Worm (Caenorhabditis elegans) whole organism, L3 larva: ENCODE data around the gene plc-4.

Source experiments
- R02D3.7 ChIP-seq: fragments of 150-350 bp; optimal IDR thresholded peaks from 2 replicates; lab custom pipeline; 2014; ENCODE audit warnings: missing biosample characterization, missing genetic modification characterization
- ZK546.5 ChIP-seq: sonication (generic microtip); optimal IDR thresholded peaks from 2 replicates; lab custom pipeline; 2017; ENCODE audit warnings: missing biosample characterization, missing genetic modification characterization
- aly-2 ChIP-seq: fragments of 150-350 bp; optimal IDR thresholded peaks from 2 replicates; lab custom pipeline; 2014; ENCODE audit warnings: missing biosample characterization, missing genetic modification characterization
- ama-1 ChIP-seq: fragments of 150-350 bp; optimal IDR thresholded peaks from 2 replicates; lab custom pipeline; 2018
- ceh-16 ChIP-seq: sonication (generic microtip); optimal IDR thresholded peaks from 2 replicates; lab custom pipeline; 2017; ENCODE audit warnings: missing biosample characterization, missing genetic modification characterization
- ceh-28 ChIP-seq: fragments of 150-350 bp; optimal IDR thresholded peaks from 2 replicates; lab custom pipeline; 2014; ENCODE audit warnings: missing biosample characterization, missing genetic modification reagents, missing genetic modification characterization
- ceh-82 ChIP-seq: fragments of 150-350 bp; optimal IDR thresholded peaks from 2 replicates; lab custom pipeline; 2014; ENCODE audit warnings: missing biosample characterization, missing genetic modification characterization
- ceh-9 ChIP-seq: sonication (generic microtip); optimal IDR thresholded peaks from 2 replicates; lab custom pipeline; 2018; ENCODE audit warnings: missing biosample characterization, missing genetic modification characterization
- daf-12 ChIP-seq: fragments of 150-350 bp; optimal IDR thresholded peaks from 2 replicates; lab custom pipeline; 2014; ENCODE audit warnings: missing biosample characterization, missing genetic modification reagents, missing genetic modification characterization
- egl-27 ChIP-seq: sonication (generic microtip); optimal IDR thresholded peaks from 4 replicates; lab custom pipeline; 2017; ENCODE audit warnings: missing biosample characterization, missing genetic modification reagents, missing genetic modification characterization
- egl-5 ChIP-seq: fragments of 150-350 bp; optimal IDR thresholded peaks from 2 replicates; lab custom pipeline; 2017; ENCODE audit warnings: missing biosample characterization, missing genetic modification reagents, missing genetic modification characterization, inconsistent platforms
- elt-1 ChIP-seq: fragments of 150-350 bp; optimal IDR thresholded peaks from 2 replicates; lab custom pipeline; 2014; ENCODE audit warnings: missing biosample characterization, missing genetic modification characterization
- elt-2 ChIP-seq: sonication (generic microtip); optimal IDR thresholded peaks from 2 replicates; lab custom pipeline; 2016; ENCODE audit warnings: missing genetic modification reagents, mild to moderate bottlenecking, missing genetic modification characterization, missing compliant biosample characterization
- elt-3 ChIP-seq, 3 experiments: fragments of 150-350 bp in 1 of 3; sonication (generic microtip) in 2 of 3; optimal IDR thresholded peaks; 2 replicates in 2 of 3; 4 replicates in 1 of 3; lab custom pipeline; 2014 to 2017; ENCODE audit warnings: missing biosample characterization in 3 of 3, missing genetic modification characterization in 3 of 3
- eor-1 ChIP-seq, 2 experiments: fragments of 150-350 bp; optimal IDR thresholded peaks; 2 replicates each; lab custom pipeline; 2014 to 2018; ENCODE audit warnings: missing biosample characterization in 2 of 2, missing genetic modification characterization in 2 of 2
- fkh-10 ChIP-seq: sonication (generic microtip); optimal IDR thresholded peaks from 2 replicates; lab custom pipeline; 2017; ENCODE audit warnings: missing biosample characterization, missing genetic modification reagents, missing genetic modification characterization
- fkh-2 ChIP-seq: fragments of 150-350 bp; optimal IDR thresholded peaks from 2 replicates; lab custom pipeline; 2014; ENCODE audit warnings: missing biosample characterization, missing genetic modification reagents, missing genetic modification characterization
- fos-1 ChIP-seq: fragments of 150-350 bp; optimal IDR thresholded peaks from 2 replicates; lab custom pipeline; 2014; ENCODE audit warnings: missing biosample characterization, missing genetic modification characterization
- hmg-11 ChIP-seq: sonication (generic microtip); optimal IDR thresholded peaks from 2 replicates; lab custom pipeline; 2016; ENCODE audit warnings: missing genetic modification characterization, missing compliant biosample characterization
- jun-1 ChIP-seq: fragments of 150-350 bp; optimal IDR thresholded peaks from 2 replicates; lab custom pipeline; 2014; ENCODE audit warnings: missing biosample characterization, missing genetic modification reagents, missing genetic modification characterization
- lin-15B ChIP-seq: fragments of 150-350 bp; optimal IDR thresholded peaks from 2 replicates; lab custom pipeline; 2014; ENCODE audit warnings: missing biosample characterization, missing genetic modification characterization
- lin-39 ChIP-seq: fragments of 150-350 bp; optimal IDR thresholded peaks from 2 replicates; lab custom pipeline; 2018; ENCODE audit warnings: missing biosample characterization, missing genetic modification reagents, missing genetic modification characterization
- lsy-12 ChIP-seq: sonication (generic microtip); optimal IDR thresholded peaks from 2 replicates; lab custom pipeline; 2016; ENCODE audit warnings: mild to moderate bottlenecking, missing genetic modification characterization, missing compliant biosample characterization
- mdl-1 ChIP-seq: fragments of 150-350 bp; optimal IDR thresholded peaks from 2 replicates; lab custom pipeline; 2014; ENCODE audit warnings: missing biosample characterization, missing genetic modification characterization
- mml-1 ChIP-seq: fragments of 150-350 bp; sonication (generic microtip); optimal IDR thresholded peaks from 3 replicates; lab custom pipeline; 2014; ENCODE audit warnings: missing biosample characterization, missing genetic modification characterization
- nfya-1 ChIP-seq: sonication (generic microtip); optimal IDR thresholded peaks from 2 replicates; lab custom pipeline; 2017; ENCODE audit warnings: missing genetic modification characterization, mild to moderate bottlenecking, missing compliant biosample characterization, antibody characterized with exemption, moderate library complexity; ENCODE audit not compliant: insufficient read depth
- nhr-11 ChIP-seq: fragments of 150-350 bp; optimal IDR thresholded peaks from 2 replicates; lab custom pipeline; 2014; ENCODE audit warnings: missing biosample characterization, missing genetic modification characterization
- nhr-12 ChIP-seq: fragments of 150-350 bp; optimal IDR thresholded peaks from 2 replicates; lab custom pipeline; 2014; ENCODE audit warnings: missing biosample characterization, missing genetic modification characterization
- nhr-23 ChIP-seq: fragments of 150-350 bp; optimal IDR thresholded peaks from 2 replicates; lab custom pipeline; 2014; ENCODE audit warnings: missing biosample characterization, missing genetic modification reagents, missing genetic modification characterization
- nhr-237 ChIP-seq: fragments of 150-350 bp; optimal IDR thresholded peaks from 2 replicates; lab custom pipeline; 2014; ENCODE audit warnings: missing biosample characterization, missing genetic modification characterization
- nhr-25 ChIP-seq: sonication (generic microtip); optimal IDR thresholded peaks from 2 replicates; lab custom pipeline; 2017; ENCODE audit warnings: missing biosample characterization, missing genetic modification characterization
- nhr-28 ChIP-seq: fragments of 150-350 bp; optimal IDR thresholded peaks from 2 replicates; lab custom pipeline; 2014; ENCODE audit warnings: missing biosample characterization, missing genetic modification characterization
- nhr-43 ChIP-seq: sonication (generic microtip); optimal IDR thresholded peaks from 2 replicates; lab custom pipeline; 2016; ENCODE audit warnings: mild to moderate bottlenecking, missing genetic modification characterization, missing compliant biosample characterization; ENCODE audit not compliant: poor library complexity, severe bottlenecking
- nhr-67 ChIP-seq: fragments of 150-350 bp; optimal IDR thresholded peaks from 2 replicates; lab custom pipeline; 2014; ENCODE audit warnings: missing biosample characterization, missing genetic modification characterization
- nhr-76 ChIP-seq: fragments of 150-350 bp; sonication (generic microtip); optimal IDR thresholded peaks from 5 replicates; lab custom pipeline; 2014; ENCODE audit warnings: missing biosample characterization, missing genetic modification characterization
- nhr-77 ChIP-seq: fragments of 150-350 bp; optimal IDR thresholded peaks from 2 replicates; lab custom pipeline; 2014; ENCODE audit warnings: missing biosample characterization, missing genetic modification characterization
- pha-4 ChIP-seq: fragments of 150-350 bp; optimal IDR thresholded peaks from 2 replicates; lab custom pipeline; 2014; ENCODE audit warnings: missing biosample characterization, missing genetic modification reagents, missing genetic modification characterization
- pqm-1 ChIP-seq: fragments of 150-350 bp; optimal IDR thresholded peaks from 2 replicates; lab custom pipeline; 2017; ENCODE audit warnings: missing biosample characterization, missing genetic modification characterization, inconsistent platforms
- sea-2 ChIP-seq: fragments of 150-350 bp; sonication (generic microtip); optimal IDR thresholded peaks from 4 replicates; lab custom pipeline; 2014; ENCODE audit warnings: missing biosample characterization, missing genetic modification reagents, missing genetic modification characterization
- skn-1 ChIP-seq: fragments of 150-350 bp; optimal IDR thresholded peaks from 2 replicates; lab custom pipeline; 2014; ENCODE audit warnings: missing biosample characterization, missing genetic modification characterization
- snpc-4 ChIP-seq: fragments of 150-350 bp; optimal IDR thresholded peaks from 2 replicates; lab custom pipeline; 2014; ENCODE audit warnings: missing biosample characterization, missing genetic modification characterization
- tbx-2 ChIP-seq: sonication (generic microtip); optimal IDR thresholded peaks from 2 replicates; lab custom pipeline; 2016; ENCODE audit warnings: mild to moderate bottlenecking, missing genetic modification characterization, missing compliant biosample characterization
- unc-39 ChIP-seq: sonication (generic microtip); optimal IDR thresholded peaks from 4 replicates; lab custom pipeline; 2017; ENCODE audit warnings: missing biosample characterization, missing genetic modification characterization
- unc-62 ChIP-seq: fragments of 150-350 bp; sonication (generic microtip); optimal IDR thresholded peaks from 4 replicates; lab custom pipeline; 2014; ENCODE audit warnings: missing biosample characterization, missing genetic modification reagents, missing genetic modification characterization
- zag-1 ChIP-seq: fragments of 150-350 bp; optimal IDR thresholded peaks from 2 replicates; lab custom pipeline; 2014; ENCODE audit warnings: missing biosample characterization, missing genetic modification characterization
- ztf-11 ChIP-seq: fragments of 150-350 bp; optimal IDR thresholded peaks from 2 replicates; lab custom pipeline; 2014; ENCODE audit warnings: missing biosample characterization, missing genetic modification characterization
- ztf-4 ChIP-seq: fragments of 150-350 bp; optimal IDR thresholded peaks from 2 replicates; lab custom pipeline; 2014; ENCODE audit warnings: missing biosample characterization, missing genetic modification characterization

The plc-4 gene

DNA sequence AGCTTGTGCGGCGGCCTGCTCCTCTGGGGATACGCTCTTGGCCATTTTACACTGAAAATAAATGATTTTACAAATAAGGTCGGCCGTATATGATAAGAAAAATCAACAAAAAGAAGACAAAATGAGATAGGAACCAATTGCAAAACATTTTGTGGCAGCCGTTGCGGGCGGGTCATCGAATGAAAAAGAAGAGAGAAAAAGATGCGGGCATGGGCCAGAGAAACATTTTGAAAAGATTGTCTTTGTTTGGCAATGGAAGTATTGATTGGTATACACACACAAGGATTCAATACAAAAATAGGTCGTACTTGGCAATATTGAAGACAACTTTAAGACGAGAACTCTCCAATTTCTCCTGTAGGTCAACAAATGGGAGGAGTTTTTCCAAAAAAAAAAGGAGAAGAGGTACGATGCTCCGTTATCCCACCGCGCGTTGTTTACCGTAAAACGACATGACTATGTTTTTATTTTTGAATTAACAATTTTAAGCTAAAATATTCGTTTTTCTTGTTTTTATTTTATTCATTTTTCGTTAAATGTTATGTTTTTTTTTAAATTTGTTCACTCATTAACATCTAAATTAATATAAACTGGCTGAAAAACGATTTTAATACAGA, at the start of gene plc-4, which contains the start of gene R05G6.4:
Gene plc-4 (minus strand): TSS at position 51 of the 617 bp plus-strand sequence.
Gene R05G6.4 (plus strand): TSS at position 617 of the 617 bp plus-strand sequence.
- no peak for TF ChIP-seq ztf-11 (tag; lab: Kevin White, UChicago)
- TF ChIP-seq nhr-76 (tag; lab: Kevin White, UChicago), result no peak
- TF ChIP-seq egl-5 (tag; lab: Kevin White, UChicago), result no peak
- no peak for TF ChIP-seq elt-3 (tag; optimal IDR thresholded peaks at IDR 0.05; lab: Kevin White, UChicago)
- TF ChIP-seq R02D3.7 (tag; lab: Kevin White, UChicago), result peak; percentile 88
- no peak for TF ChIP-seq sea-2
- TF ChIP-seq elt-1 (tag; lab: Kevin White, UChicago), result no peak
- TF ChIP-seq ZK546.5 (tag; lab: Kevin White, UChicago), result no peak
- TF ChIP-seq hmg-11 (tag; lab: Kevin White, UChicago), result peak; percentile 10
- peak; percentile 79 for TF ChIP-seq pha-4 (tag; lab: Kevin White, UChicago)
- no peak for TF ChIP-seq elt-2 (tag; lab: Kevin White, UChicago)
- TF ChIP-seq nhr-67 (tag; lab: Kevin White, UChicago), result no peak
- TF ChIP-seq nfya-1 (tag; lab: Kevin White, UChicago), result peak; percentile 71
- TF ChIP-seq unc-62 (GFP tag; lab: Kevin White, UChicago), result no peak
- TF ChIP-seq fkh-10 (GFP tag; lab: Kevin White, UChicago), result no peak
- no peak for TF ChIP-seq mml-1
- TF ChIP-seq ama-1 (lab: Kevin White, UChicago), result no peak
- no peak for TF ChIP-seq ceh-16 (tag; lab: Kevin White, UChicago)
- TF ChIP-seq nhr-43 (tag; lab: Kevin White, UChicago), result no peak
- TF ChIP-seq fkh-2, result no peak
- no peak for TF ChIP-seq skn-1
- TF ChIP-seq mdl-1 (tag; lab: Kevin White, UChicago), result no peak
- peak; percentile 6 for TF ChIP-seq lin-39
- no peak for TF ChIP-seq jun-1 (tag; lab: Kevin White, UChicago)
- TF ChIP-seq fos-1 (tag; lab: Kevin White, UChicago), result no peak
- TF ChIP-seq ztf-4 (tag; lab: Kevin White, UChicago), result no peak
- TF ChIP-seq nhr-237 (tag; lab: Kevin White, UChicago), result no peak
- no peak for TF ChIP-seq egl-27 (tag; lab: Kevin White, UChicago)
- no peak for TF ChIP-seq tbx-2
- no peak for TF ChIP-seq unc-39 (tag; lab: Kevin White, UChicago)
- TF ChIP-seq nhr-23, result peak; percentile 44
- TF ChIP-seq ceh-9 (tag; lab: Kevin White, UChicago), result no peak
- no peak for TF ChIP-seq nhr-12 (tag; lab: Kevin White, UChicago)
- peak; percentile 41 for TF ChIP-seq ceh-28
- no peak for TF ChIP-seq daf-12 (tag; lab: Kevin White, UChicago)
- TF ChIP-seq eor-1 (tag; optimal IDR thresholded peaks at IDR 0.05; lab: Kevin White, UChicago), result no peak
- no peak for TF ChIP-seq pqm-1 (tag; lab: Kevin White, UChicago)
- TF ChIP-seq nhr-25 (tag; lab: Kevin White, UChicago), result no peak
- no peak for TF ChIP-seq nhr-77 (tag; lab: Kevin White, UChicago)
- TF ChIP-seq lin-15B (tag; lab: Kevin White, UChicago), result peak; percentile 54
- peak; percentile 26 for TF ChIP-seq snpc-4
- TF ChIP-seq nhr-28 (tag; lab: Kevin White, UChicago), result no peak
- no peak for TF ChIP-seq nhr-11 (tag; lab: Kevin White, UChicago)
- TF ChIP-seq zag-1, result no peak
- TF ChIP-seq lsy-12 (tag; lab: Kevin White, UChicago), result no peak
- no peak for TF ChIP-seq aly-2
- TF ChIP-seq ceh-82 (tag; lab: Kevin White, UChicago), result no peak
